Worm (Caenorhabditis elegans) whole organism, L3 larva: ENCODE data around the gene str-39.

ENCODE experiments used
- R02D3.7 ChIP-seq: fragments of 150-350 bp; optimal IDR thresholded peaks from 2 replicates; lab custom pipeline; 2014; ENCODE audit warnings: missing biosample characterization, missing genetic modification characterization
- ama-1 ChIP-seq: fragments of 150-350 bp; optimal IDR thresholded peaks from 2 replicates; lab custom pipeline; 2018
- ceh-82 ChIP-seq: fragments of 150-350 bp; optimal IDR thresholded peaks from 2 replicates; lab custom pipeline; 2014; ENCODE audit warnings: missing biosample characterization, missing genetic modification characterization
- ceh-9 ChIP-seq: sonication (generic microtip); optimal IDR thresholded peaks from 2 replicates; lab custom pipeline; 2018; ENCODE audit warnings: missing biosample characterization, missing genetic modification characterization
- egl-27 ChIP-seq: sonication (generic microtip); optimal IDR thresholded peaks from 4 replicates; lab custom pipeline; 2017; ENCODE audit warnings: missing biosample characterization, missing genetic modification reagents, missing genetic modification characterization
- elt-1 ChIP-seq: fragments of 150-350 bp; optimal IDR thresholded peaks from 2 replicates; lab custom pipeline; 2014; ENCODE audit warnings: missing biosample characterization, missing genetic modification characterization
- elt-2 ChIP-seq: sonication (generic microtip); optimal IDR thresholded peaks from 2 replicates; lab custom pipeline; 2016; ENCODE audit warnings: missing genetic modification reagents, mild to moderate bottlenecking, missing genetic modification characterization, missing compliant biosample characterization
- elt-3 ChIP-seq, 3 experiments: fragments of 150-350 bp in 1 of 3; sonication (generic microtip) in 2 of 3; optimal IDR thresholded peaks; 2 replicates in 2 of 3; 4 replicates in 1 of 3; lab custom pipeline; 2014 to 2017; ENCODE audit warnings: missing biosample characterization in 3 of 3, missing genetic modification characterization in 3 of 3
- eor-1 ChIP-seq, 2 experiments: fragments of 150-350 bp; optimal IDR thresholded peaks; 2 replicates each; lab custom pipeline; 2014 to 2018; ENCODE audit warnings: missing biosample characterization in 2 of 2, missing genetic modification characterization in 2 of 2
- fkh-10 ChIP-seq: sonication (generic microtip); optimal IDR thresholded peaks from 2 replicates; lab custom pipeline; 2017; ENCODE audit warnings: missing biosample characterization, missing genetic modification reagents, missing genetic modification characterization
- fkh-2 ChIP-seq: fragments of 150-350 bp; optimal IDR thresholded peaks from 2 replicates; lab custom pipeline; 2014; ENCODE audit warnings: missing biosample characterization, missing genetic modification reagents, missing genetic modification characterization
- hmg-11 ChIP-seq: sonication (generic microtip); optimal IDR thresholded peaks from 2 replicates; lab custom pipeline; 2016; ENCODE audit warnings: missing genetic modification characterization, missing compliant biosample characterization
- mdl-1 ChIP-seq: fragments of 150-350 bp; optimal IDR thresholded peaks from 2 replicates; lab custom pipeline; 2014; ENCODE audit warnings: missing biosample characterization, missing genetic modification characterization
- mml-1 ChIP-seq: fragments of 150-350 bp; sonication (generic microtip); optimal IDR thresholded peaks from 3 replicates; lab custom pipeline; 2014; ENCODE audit warnings: missing biosample characterization, missing genetic modification characterization
- nfya-1 ChIP-seq: sonication (generic microtip); optimal IDR thresholded peaks from 2 replicates; lab custom pipeline; 2017; ENCODE audit warnings: missing genetic modification characterization, mild to moderate bottlenecking, missing compliant biosample characterization, antibody characterized with exemption, moderate library complexity; ENCODE audit not compliant: insufficient read depth
- nhr-11 ChIP-seq: fragments of 150-350 bp; optimal IDR thresholded peaks from 2 replicates; lab custom pipeline; 2014; ENCODE audit warnings: missing biosample characterization, missing genetic modification characterization
- nhr-12 ChIP-seq: fragments of 150-350 bp; optimal IDR thresholded peaks from 2 replicates; lab custom pipeline; 2014; ENCODE audit warnings: missing biosample characterization, missing genetic modification characterization
- nhr-23 ChIP-seq: fragments of 150-350 bp; optimal IDR thresholded peaks from 2 replicates; lab custom pipeline; 2014; ENCODE audit warnings: missing biosample characterization, missing genetic modification reagents, missing genetic modification characterization
- nhr-25 ChIP-seq: sonication (generic microtip); optimal IDR thresholded peaks from 2 replicates; lab custom pipeline; 2017; ENCODE audit warnings: missing biosample characterization, missing genetic modification characterization
- nhr-28 ChIP-seq: fragments of 150-350 bp; optimal IDR thresholded peaks from 2 replicates; lab custom pipeline; 2014; ENCODE audit warnings: missing biosample characterization, missing genetic modification characterization
- nhr-43 ChIP-seq: sonication (generic microtip); optimal IDR thresholded peaks from 2 replicates; lab custom pipeline; 2016; ENCODE audit warnings: mild to moderate bottlenecking, missing genetic modification characterization, missing compliant biosample characterization; ENCODE audit not compliant: poor library complexity, severe bottlenecking
- nhr-67 ChIP-seq: fragments of 150-350 bp; optimal IDR thresholded peaks from 2 replicates; lab custom pipeline; 2014; ENCODE audit warnings: missing biosample characterization, missing genetic modification characterization
- nhr-77 ChIP-seq: fragments of 150-350 bp; optimal IDR thresholded peaks from 2 replicates; lab custom pipeline; 2014; ENCODE audit warnings: missing biosample characterization, missing genetic modification characterization
- pha-4 ChIP-seq: fragments of 150-350 bp; optimal IDR thresholded peaks from 2 replicates; lab custom pipeline; 2014; ENCODE audit warnings: missing biosample characterization, missing genetic modification reagents, missing genetic modification characterization
- pqm-1 ChIP-seq: fragments of 150-350 bp; optimal IDR thresholded peaks from 2 replicates; lab custom pipeline; 2017; ENCODE audit warnings: missing biosample characterization, missing genetic modification characterization, inconsistent platforms
- sea-2 ChIP-seq: fragments of 150-350 bp; sonication (generic microtip); optimal IDR thresholded peaks from 4 replicates; lab custom pipeline; 2014; ENCODE audit warnings: missing biosample characterization, missing genetic modification reagents, missing genetic modification characterization
- snpc-4 ChIP-seq: fragments of 150-350 bp; optimal IDR thresholded peaks from 2 replicates; lab custom pipeline; 2014; ENCODE audit warnings: missing biosample characterization, missing genetic modification characterization
- tbx-2 ChIP-seq: sonication (generic microtip); optimal IDR thresholded peaks from 2 replicates; lab custom pipeline; 2016; ENCODE audit warnings: mild to moderate bottlenecking, missing genetic modification characterization, missing compliant biosample characterization
- unc-39 ChIP-seq: sonication (generic microtip); optimal IDR thresholded peaks from 4 replicates; lab custom pipeline; 2017; ENCODE audit warnings: missing biosample characterization, missing genetic modification characterization
- unc-62 ChIP-seq: fragments of 150-350 bp; sonication (generic microtip); optimal IDR thresholded peaks from 4 replicates; lab custom pipeline; 2014; ENCODE audit warnings: missing biosample characterization, missing genetic modification reagents, missing genetic modification characterization
- ztf-4 ChIP-seq: fragments of 150-350 bp; optimal IDR thresholded peaks from 2 replicates; lab custom pipeline; 2014; ENCODE audit warnings: missing biosample characterization, missing genetic modification characterization

str-39 gene

DNA sequence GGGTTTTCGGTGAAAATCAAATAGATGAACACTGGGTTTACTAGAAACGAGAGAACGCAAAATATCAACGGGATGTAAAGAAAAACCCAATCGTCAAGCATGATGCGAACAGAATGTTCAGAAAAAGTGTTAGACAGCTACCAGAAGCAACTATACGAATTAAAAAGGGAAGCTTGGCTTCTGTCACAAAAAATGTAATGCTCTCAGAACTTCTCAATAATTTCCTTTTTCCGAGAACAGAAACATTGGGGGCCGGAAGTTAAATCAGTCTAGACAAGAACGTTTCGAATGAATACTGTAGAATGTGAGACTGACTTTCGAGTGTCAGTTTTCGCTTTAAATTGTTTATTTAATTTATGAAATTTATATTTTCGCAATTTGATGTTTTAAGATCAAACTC lies 20.0 kb downstream of the str-39 start, which contains the start of gene srj-54:
Gene srj-54, minus strand, starts transcription at position 101 of the 400 bp plus-strand sequence.
- TF ChIP-seq nfya-1 (no peak), sea-2 (GFP tag; lab: Kevin White, UChicago) (no peak), ceh-9 (tag; lab: Kevin White, UChicago) (no peak), nhr-43 (no peak), unc-62 (GFP tag; lab: Kevin White, UChicago) (no peak), nhr-23 (tag; lab: Kevin White, UChicago) (no peak), nhr-11 (tag; lab: Kevin White, UChicago) (no peak), elt-2 (no peak), ceh-82 (no peak), snpc-4 (tag; lab: Kevin White, UChicago) (no peak), mml-1 (no peak), ztf-4 (tag; lab: Kevin White, UChicago) (no peak), hmg-11 (tag; lab: Kevin White, UChicago) (no peak), fkh-10 (GFP tag; lab: Kevin White, UChicago) (no peak), elt-1 (tag; lab: Kevin White, UChicago) (no peak), unc-39 (tag; lab: Kevin White, UChicago) (no peak), nhr-28 (tag; lab: Kevin White, UChicago) (no peak), nhr-25 (tag; lab: Kevin White, UChicago) (no peak), nhr-77 (tag; lab: Kevin White, UChicago) (no peak)

DNA sequence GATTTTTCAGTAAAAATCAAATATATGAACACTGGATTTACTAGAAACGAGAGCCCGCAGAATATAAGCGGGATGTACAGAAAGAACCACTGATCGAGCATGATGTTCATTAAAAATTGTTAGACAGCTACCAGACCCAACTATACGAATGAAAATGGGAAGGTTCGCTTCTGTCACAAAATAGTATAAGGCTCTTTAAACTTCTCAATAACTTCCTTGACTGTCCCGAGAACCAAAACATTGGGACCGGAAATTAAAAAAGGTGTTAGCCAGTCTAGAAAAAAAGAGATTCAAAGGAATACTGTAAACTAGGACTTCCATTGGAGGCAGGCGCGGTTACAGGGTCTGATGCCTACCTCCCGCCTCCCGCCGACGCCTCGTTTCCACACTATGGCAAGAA lies 21.9 kb downstream of the str-39 start, which contains the start of gene srj-55:
Gene srj-55, minus strand, starts transcription at position 101 of the 400 bp plus-strand sequence.
- TF ChIP-seq mdl-1 (tag; lab: Kevin White, UChicago) (no peak), pha-4 (tag; lab: Kevin White, UChicago) (no peak)

DNA sequence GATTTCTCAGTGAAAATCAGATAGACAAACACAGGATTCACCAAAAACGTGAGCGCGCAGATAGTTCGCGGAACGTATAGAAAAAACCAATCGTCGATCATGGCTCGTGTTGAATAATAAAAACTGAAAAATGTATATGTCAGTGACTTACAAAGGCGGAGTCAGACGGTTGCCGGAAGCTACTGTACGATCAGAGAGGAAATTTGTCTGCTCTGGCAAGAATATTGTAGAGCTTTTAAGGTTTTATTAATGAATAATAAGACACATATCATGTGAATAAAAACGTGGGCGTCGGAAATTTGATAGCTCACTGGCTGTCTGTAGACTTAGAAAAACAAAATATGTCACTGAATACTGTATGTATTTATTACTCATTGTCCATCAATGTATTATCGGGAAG lies 24.2 kb downstream of the str-39 start, which contains the start of gene srj-57:
Gene srj-57, minus strand, starts transcription at position 101 of the 400 bp plus-strand sequence.
- no peak for TF ChIP-seq eor-1 (tag; optimal IDR thresholded peaks at IDR 0.05; lab: Kevin White, UChicago)
- TF ChIP-seq, all 47 proteins: peak for 0

DNA sequence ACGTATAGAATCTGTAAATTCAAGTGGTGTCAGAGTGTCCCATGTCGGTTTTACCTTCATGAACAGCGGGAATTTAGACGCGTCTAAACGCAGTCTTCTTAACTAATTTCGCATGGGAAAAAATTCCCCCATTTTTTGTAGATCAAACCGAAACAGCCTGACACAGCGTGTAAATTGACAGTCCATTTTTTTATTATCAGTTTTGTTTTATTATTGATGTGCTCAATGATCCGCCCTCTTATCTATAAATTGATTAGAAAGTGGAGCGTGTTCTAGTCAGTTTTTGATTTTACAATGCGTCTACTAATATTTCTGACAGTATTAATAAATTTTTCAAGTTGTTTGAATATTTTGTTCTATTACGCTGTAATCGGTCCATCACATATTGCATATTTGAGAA lies 30.6 kb downstream of the str-39 start, which contains the start of gene ugt-53:
Gene ugt-53, plus strand, starts transcription at position 273 of the 400 bp plus-strand sequence.
- TF ChIP-seq sea-2 (GFP tag; lab: Kevin White, UChicago), result no peak
- TF ChIP-seq pqm-1 (tag; lab: Kevin White, UChicago), result peak; percentile 72
- peak; percentile 82 for TF ChIP-seq elt-2
- TF ChIP-seq mdl-1 (tag; lab: Kevin White, UChicago), result no peak
- TF ChIP-seq ceh-82, result no peak

DNA sequence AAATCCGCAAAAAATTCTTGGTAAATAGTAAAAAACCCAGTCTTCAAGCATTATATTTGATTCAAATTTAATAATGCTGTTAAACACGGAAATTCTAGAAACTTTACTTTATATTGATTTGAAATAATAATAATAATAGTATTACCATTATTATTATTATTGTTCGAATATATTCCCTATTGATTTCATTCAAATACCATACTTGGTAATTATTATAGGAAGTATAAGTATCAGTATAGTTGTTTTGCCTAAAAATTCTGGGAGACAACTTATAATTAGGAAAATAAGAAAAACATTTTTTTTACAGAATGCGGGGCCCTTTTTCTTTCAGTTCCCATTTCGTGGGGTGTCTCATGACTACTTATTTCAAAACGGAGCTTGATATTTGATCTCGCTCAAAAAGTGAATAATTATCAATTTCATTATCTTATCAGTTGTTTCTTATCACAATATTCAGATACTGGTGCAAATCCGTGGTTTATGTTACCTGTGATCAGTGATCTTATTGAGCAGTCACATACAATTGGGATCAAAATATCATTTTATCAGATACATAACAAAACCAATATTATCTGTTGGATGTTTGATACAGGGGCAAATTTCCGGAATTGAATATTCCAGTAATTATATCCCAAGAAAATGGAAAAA lies 31.3 kb downstream of the str-39 start, which contains the start of gene srj-49:
Gene srj-49, minus strand, starts transcription at position 51 of the 648 bp plus-strand sequence.
- TF ChIP-seq elt-2 (peak; percentile 90), pqm-1 (tag; lab: Kevin White, UChicago) (peak; percentile 84), nfya-1 (no peak)

DNA sequence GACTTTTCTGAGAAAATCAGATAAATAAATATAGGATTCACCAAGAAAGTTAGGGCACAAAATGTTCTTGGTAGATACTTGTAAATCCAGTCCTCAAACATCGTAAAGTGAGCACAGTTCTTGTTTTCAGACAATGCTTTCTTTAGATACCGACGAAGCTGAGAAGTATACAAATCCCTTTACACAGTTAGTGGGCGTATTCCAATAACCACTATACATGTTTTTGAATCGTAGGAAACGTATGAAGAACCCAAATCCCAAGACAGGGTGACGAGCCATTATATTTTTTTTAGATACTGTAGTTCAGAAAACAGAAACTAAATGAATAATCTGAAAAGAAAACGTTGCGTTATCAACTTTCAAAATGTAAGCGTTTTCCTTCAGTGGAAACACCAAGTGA lies 33.9 kb downstream of the str-39 start, which contains the start of gene srj-44:
Gene srj-44, minus strand, starts transcription at position 101 of the 400 bp plus-strand sequence.
- TF ChIP-seq unc-39 (tag; lab: Kevin White, UChicago), result no peak

DNA sequence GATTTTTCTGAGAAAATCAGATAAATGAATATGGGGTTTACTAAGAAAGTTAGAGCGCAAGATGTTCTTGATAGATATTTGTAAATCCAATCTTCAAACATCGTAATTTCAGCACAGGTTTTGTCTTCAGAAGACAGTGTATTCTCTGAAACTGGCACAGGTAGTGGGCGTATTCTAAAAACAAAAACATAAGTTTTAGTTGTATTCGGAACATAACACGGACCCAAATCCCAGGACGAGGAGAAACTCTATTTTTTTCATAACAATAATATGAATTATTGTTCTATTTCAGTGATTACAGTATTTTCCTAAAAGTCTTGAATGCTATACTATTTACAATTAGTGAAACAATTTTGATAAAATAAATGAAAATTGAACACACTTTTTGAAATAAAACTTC lies 43.2 kb downstream of the str-39 start, which contains the start of gene srj-45:
Gene srj-45, minus strand, starts transcription at position 101 of the 400 bp plus-strand sequence.
- TF ChIP-seq tbx-2 (tag; lab: Kevin White, UChicago) (no peak), nfya-1 (no peak), ceh-82 (no peak), ceh-9 (tag; lab: Kevin White, UChicago) (no peak), nhr-12 (tag; lab: Kevin White, UChicago) (no peak), elt-2 (no peak), pha-4 (tag; lab: Kevin White, UChicago) (no peak), elt-3 (tag; optimal IDR thresholded peaks at IDR 0.05; lab: Kevin White, UChicago) (no peak), mml-1 (no peak), nhr-67 (no peak), fkh-10 (GFP tag; lab: Kevin White, UChicago) (no peak), pqm-1 (tag; lab: Kevin White, UChicago) (no peak), ama-1 (lab: Kevin White, UChicago) (no peak), R02D3.7 (tag; lab: Kevin White, UChicago) (no peak), fkh-2 (tag; lab: Kevin White, UChicago) (no peak), eor-1 (tag; optimal IDR thresholded peaks at IDR 0.05; lab: Kevin White, UChicago) (no peak), egl-27 (tag; lab: Kevin White, UChicago) (no peak), elt-1 (tag; lab: Kevin White, UChicago) (no peak)
